Fruit fly (Drosophila melanogaster) whole organism, embryonic: ENCODE measurements around the gene CG15549.

Experiments
- Ada2b ChIP-seq: fragments of 200-800 bp; sonication (Bioruptor generic); IDR thresholded peaks from 2 replicates; pipeline ENCODE4 v1.3.6; 2022; ENCODE audit warnings: missing biosample characterization, missing genetic modification characterization
- CG10462 ChIP-seq: fragments of 200-800 bp; sonication (Bioruptor generic); optimal IDR thresholded peaks from 2 replicates; lab custom pipeline; 2016; ENCODE audit warnings: missing biosample characterization, missing genetic modification characterization
- CG10543 ChIP-seq: fragments of 200-800 bp; sonication (Bioruptor generic); optimal IDR thresholded peaks from 3 replicates; lab custom pipeline; 2017; ENCODE audit warnings: missing biosample characterization, mild to moderate bottlenecking, missing genetic modification characterization, moderate library complexity
- CG10565 ChIP-seq: fragments of 200-800 bp; sonication (Bioruptor generic); optimal IDR thresholded peaks from 3 replicates; lab custom pipeline; 2016; ENCODE audit warnings: missing biosample characterization, mild to moderate bottlenecking, missing genetic modification characterization
- CG12942 ChIP-seq: fragments of 200-800 bp; sonication (Bioruptor generic); optimal IDR thresholded peaks from 3 replicates; lab custom pipeline; 2016; ENCODE audit warnings: missing biosample characterization, missing genetic modification characterization
- CG13775 ChIP-seq: fragments of 200-800 bp; sonication (Bioruptor generic); optimal IDR thresholded peaks from 3 replicates; lab custom pipeline; 2017; ENCODE audit warnings: missing biosample characterization, mild to moderate bottlenecking, missing genetic modification characterization
- CG15269 ChIP-seq: fragments of 200-800 bp; sonication (Bioruptor generic); optimal IDR thresholded peaks from 2 replicates; lab custom pipeline; 2018; ENCODE audit warnings: missing biosample characterization, mild to moderate bottlenecking, missing genetic modification characterization, moderate library complexity
- CG1647 ChIP-seq: fragments of 200-800 bp; sonication (Bioruptor generic); optimal IDR thresholded peaks from 3 replicates; lab custom pipeline; 2016; ENCODE audit warnings: missing biosample characterization, missing genetic modification characterization
- CG17328 ChIP-seq: fragments of 200-800 bp; sonication (Bioruptor generic); IDR thresholded peaks from 2 replicates; pipeline ENCODE4 v1.3.6; 2022; ENCODE audit warnings: missing biosample characterization, missing genetic modification characterization
- CG17385 ChIP-seq: fragments of 200-800 bp; sonication (Bioruptor generic); optimal IDR thresholded peaks from 3 replicates; lab custom pipeline; 2018; ENCODE audit warnings: missing biosample characterization, mild to moderate bottlenecking, missing genetic modification characterization
- CG17802 ChIP-seq: fragments of 200-800 bp; sonication (Bioruptor generic); optimal IDR thresholded peaks from 2 replicates; lab custom pipeline; 2018; ENCODE audit warnings: missing biosample characterization, mild to moderate bottlenecking, missing genetic modification characterization, moderate library complexity
- CG18619 ChIP-seq: fragments of 200-800 bp; sonication (Bioruptor generic); optimal IDR thresholded peaks from 3 replicates; lab custom pipeline; 2017; ENCODE audit warnings: missing biosample characterization, mild to moderate bottlenecking, missing genetic modification characterization
- CG2889 ChIP-seq: fragments of 200-800 bp; sonication (Bioruptor generic); IDR thresholded peaks from 3 replicates; pipeline ENCODE4 v1.3.6; 2022; ENCODE audit warnings: missing biosample characterization, missing genetic modification characterization
- CG30020 ChIP-seq: fragments of 200-800 bp; optimal IDR thresholded peaks from 2 replicates; lab custom pipeline; 2019; ENCODE audit warnings: missing biosample characterization, mild to moderate bottlenecking, missing genetic modification characterization, moderate library complexity
- CG32532 ChIP-seq: fragments of 200-800 bp; sonication (Bioruptor generic); IDR thresholded peaks from 2 replicates; pipeline ENCODE4 v1.3.6; 2022; ENCODE audit warnings: missing biosample characterization, missing genetic modification characterization
- CG3407 ChIP-seq: fragments of 200-800 bp; sonication (Bioruptor generic); optimal IDR thresholded peaks from 2 replicates; lab custom pipeline; 2018; ENCODE audit warnings: missing biosample characterization, mild to moderate bottlenecking, missing genetic modification characterization
- CG3838 ChIP-seq: fragments of 200-800 bp; sonication (Bioruptor generic); optimal IDR thresholded peaks from 3 replicates; lab custom pipeline; 2016; ENCODE audit warnings: missing biosample characterization, missing genetic modification characterization
- CG4282 ChIP-seq: fragments of 200-800 bp; sonication (Bioruptor generic); optimal IDR thresholded peaks from 2 replicates; lab custom pipeline; 2016; ENCODE audit warnings: missing biosample characterization, missing genetic modification characterization
- CG4360 ChIP-seq: fragments of 200-800 bp; sonication (Bioruptor generic); IDR thresholded peaks from 2 replicates; pipeline ENCODE4 v1.3.6; 2022; ENCODE audit warnings: missing biosample characterization, missing genetic modification characterization
- CG5180 ChIP-seq: fragments of 200-800 bp; sonication (Bioruptor generic); optimal IDR thresholded peaks from 3 replicates; lab custom pipeline; 2017; ENCODE audit warnings: missing biosample characterization, missing genetic modification characterization, mild to moderate bottlenecking, moderate library complexity, missing genetic modification reagents
- CG7963 ChIP-seq: fragments of 200-800 bp; sonication (Bioruptor generic); IDR thresholded peaks from 3 replicates; pipeline ENCODE4 v1.3.6; 2022; ENCODE audit warnings: missing biosample characterization, missing genetic modification characterization; ENCODE audit not compliant: partially characterized antibody
- CHES-1-like ChIP-seq: fragments of 200-800 bp; sonication (Bioruptor generic); optimal IDR thresholded peaks from 2 replicates; lab custom pipeline; 2016; ENCODE audit warnings: missing biosample characterization, missing genetic modification characterization
- CrebB ChIP-seq: fragments of 200-800 bp; sonication (Bioruptor generic); optimal IDR thresholded peaks from 3 replicates; lab custom pipeline; 2018; ENCODE audit warnings: missing biosample characterization, mild to moderate bottlenecking, missing genetic modification characterization
- D19B ChIP-seq: fragments of 200-800 bp; sonication (Bioruptor generic); optimal IDR thresholded peaks from 2 replicates; lab custom pipeline; 2017; ENCODE audit warnings: missing biosample characterization, mild to moderate bottlenecking, missing genetic modification characterization
- ERR ChIP-seq: fragments of 200-800 bp; sonication (Bioruptor generic); optimal IDR thresholded peaks from 2 replicates; lab custom pipeline; 2016; ENCODE audit warnings: missing biosample characterization, missing genetic modification characterization
- MESR4 ChIP-seq: fragments of 200-800 bp; sonication (Bioruptor generic); optimal IDR thresholded peaks from 2 replicates; lab custom pipeline; 2018; ENCODE audit warnings: missing biosample characterization, mild to moderate bottlenecking, missing genetic modification characterization, moderate library complexity
- Xbp1 ChIP-seq: fragments of 200-800 bp; sonication (Bioruptor generic); optimal IDR thresholded peaks from 3 replicates; lab custom pipeline; 2016; ENCODE audit warnings: missing biosample characterization, mild to moderate bottlenecking, missing genetic modification characterization
- ato ChIP-seq: fragments of 200-800 bp; sonication (Bioruptor generic); IDR thresholded peaks from 2 replicates; pipeline ENCODE4 v1.3.6; 2022; ENCODE audit warnings: missing biosample characterization, missing genetic modification characterization; ENCODE audit not compliant: partially characterized antibody
- crol ChIP-seq: fragments of 200-800 bp; sonication (Bioruptor generic); IDR thresholded peaks from 2 replicates; pipeline ENCODE4 v1.3.6; 2022; ENCODE audit warnings: missing biosample characterization, missing genetic modification characterization
- dm ChIP-seq: fragments of 200-800 bp; sonication (Bioruptor generic); optimal IDR thresholded peaks from 3 replicates; lab custom pipeline; 2016; ENCODE audit warnings: missing biosample characterization, missing genetic modification characterization
- emc ChIP-seq: fragments of 200-800 bp; sonication (Bioruptor generic); optimal IDR thresholded peaks from 2 replicates; lab custom pipeline; 2016; ENCODE audit warnings: missing biosample characterization, missing genetic modification characterization
- fru ChIP-seq: fragments of >200 bp; optimal IDR thresholded peaks from 2 replicates; lab custom pipeline; 2017
- gcm2 ChIP-seq: fragments of 200-800 bp; sonication (Bioruptor generic); optimal IDR thresholded peaks from 2 replicates; lab custom pipeline; 2016; ENCODE audit warnings: missing biosample characterization, missing genetic modification characterization
- gsb ChIP-seq: fragments of 200-800 bp; sonication (Bioruptor generic); IDR thresholded peaks from 2 replicates; pipeline ENCODE4 v1.3.6; 2022; ENCODE audit warnings: missing biosample characterization, missing genetic modification characterization
- gsb-n ChIP-seq: fragments of 200-800 bp; sonication (Bioruptor generic); optimal IDR thresholded peaks from 3 replicates; lab custom pipeline; 2018; ENCODE audit warnings: missing biosample characterization, mild to moderate bottlenecking, missing genetic modification characterization
- insv ChIP-seq, 2 experiments: fragments of 200-800 bp; sonication (Bioruptor generic); optimal IDR thresholded peaks; 3 replicates each; lab custom pipeline; 2016 to 2018; ENCODE audit warnings: missing biosample characterization in 2 of 2, missing genetic modification characterization in 2 of 2
- inv ChIP-seq: fragments of 200-800 bp; sonication (Bioruptor generic); IDR thresholded peaks from 2 replicates; pipeline ENCODE4 v1.3.6; 2022; ENCODE audit warnings: missing biosample characterization, missing genetic modification characterization; ENCODE audit not compliant: partially characterized antibody
- nau ChIP-seq: fragments of 200-800 bp; sonication (Bioruptor generic); optimal IDR thresholded peaks from 3 replicates; lab custom pipeline; 2017; ENCODE audit warnings: missing biosample characterization, mild to moderate bottlenecking, missing genetic modification characterization, missing genetic modification reagents
- oc ChIP-seq: fragments of 200-800 bp; sonication (Bioruptor generic); optimal IDR thresholded peaks from 2 replicates; lab custom pipeline; 2018; ENCODE audit warnings: missing biosample characterization, mild to moderate bottlenecking, missing genetic modification characterization, moderate library complexity
- row ChIP-seq: fragments of 200-800 bp; sonication (Bioruptor generic); IDR thresholded peaks from 3 replicates; pipeline ENCODE4 v1.3.6; 2022; ENCODE audit warnings: missing biosample characterization, missing genetic modification characterization
- run ChIP-seq: fragments of 200-800 bp; sonication (Bioruptor generic); optimal IDR thresholded peaks from 3 replicates; lab custom pipeline; 2018; ENCODE audit warnings: missing biosample characterization, mild to moderate bottlenecking, missing genetic modification characterization
- sc ChIP-seq, 3 experiments: fragments of >200 bp in 2 of 3; fragments of 200-800 bp in 1 of 3; sonication (Bioruptor generic) in 1 of 3; optimal IDR thresholded peaks; 2 replicates in 2 of 3; 3 replicates in 1 of 3; lab custom pipeline; 2017; ENCODE audit warnings: mild to moderate bottlenecking in 1 of 3, missing biosample characterization in 1 of 3, missing genetic modification characterization in 1 of 3, missing genetic modification reagents in 1 of 3
- sd ChIP-seq: fragments of 200-800 bp; sonication (Bioruptor generic); optimal IDR thresholded peaks from 3 replicates; lab custom pipeline; 2018; ENCODE audit warnings: missing biosample characterization, mild to moderate bottlenecking, missing genetic modification characterization, moderate library complexity
- shn ChIP-seq: fragments of 200-800 bp; sonication (Bioruptor generic); optimal IDR thresholded peaks from 3 replicates; lab custom pipeline; 2016; ENCODE audit warnings: missing biosample characterization, missing genetic modification characterization
- slou ChIP-seq: fragments of 200-800 bp; sonication (Bioruptor generic); optimal IDR thresholded peaks from 3 replicates; lab custom pipeline; 2016; ENCODE audit warnings: missing biosample characterization, missing genetic modification characterization
- sob ChIP-seq: fragments of 200-800 bp; sonication (Bioruptor generic); IDR thresholded peaks from 2 replicates; pipeline ENCODE4 v1.3.6; 2022; ENCODE audit warnings: missing biosample characterization, missing genetic modification characterization
- sqz ChIP-seq: fragments of 200-800 bp; sonication (Bioruptor generic); optimal IDR thresholded peaks from 3 replicates; lab custom pipeline; 2018; ENCODE audit warnings: missing biosample characterization, mild to moderate bottlenecking, missing genetic modification characterization
- ssp ChIP-seq: fragments of 200-800 bp; sonication (Bioruptor generic); IDR thresholded peaks from 2 replicates; pipeline ENCODE4 v1.3.6; 2022; ENCODE audit warnings: missing biosample characterization, missing genetic modification characterization
- stc ChIP-seq: fragments of 200-800 bp; sonication (Bioruptor generic); IDR thresholded peaks from 2 replicates; pipeline ENCODE4 v1.3.6; 2022; ENCODE audit warnings: missing biosample characterization, missing genetic modification characterization
- trem ChIP-seq: fragments of 200-800 bp; optimal IDR thresholded peaks from 3 replicates; lab custom pipeline; 2019; ENCODE audit warnings: missing biosample characterization, mild to moderate bottlenecking, missing genetic modification characterization, moderate library complexity

CG15549 gene

dm6 chr3R:30888550-30889259 lies 47.6 kb downstream of the CG15549 start, which contains the start of gene Sap-r (continued):
- no peak for TF ChIP-seq CG4282 (GFP tag; lab: Kevin White, UChicago)
- TF ChIP-seq crol (GFP tag; lab: Robert Waterston, UW): no peak
- no peak for TF ChIP-seq CG1647
- TF ChIP-seq D19B (GFP tag; lab: Kevin White, UChicago): no peak
- TF ChIP-seq CG4360 (GFP tag; lab: Robert Waterston, UW): no peak
- TF ChIP-seq ato (GFP tag; lab: Robert Waterston, UW): 0 out of 2 replicates have a peak, but pooled peaks have one; percentile 47
- TF ChIP-seq CG32532 (GFP tag; lab: Robert Waterston, UW): no peak
- peak in 1 of 2 experiments; percentile 46 for TF ChIP-seq insv (GFP tag; optimal IDR thresholded peaks at IDR 0.05; lab: Kevin White, UChicago)
- no peak for TF ChIP-seq gsb (GFP tag; lab: Robert Waterston, UW)
- TF ChIP-seq ssp (GFP tag; lab: Robert Waterston, UW): no peak
- peak; percentile 28 for TF ChIP-seq gsb-n (tag; lab: Kevin White, UChicago)
- no peak for TF ChIP-seq ERR (GFP tag; lab: Kevin White, UChicago)
- TF ChIP-seq CG10543 (GFP tag; lab: Kevin White, UChicago): no peak
- TF ChIP-seq shn (GFP tag; lab: Kevin White, UChicago): no peak
- no peak for TF ChIP-seq sc (optimal IDR thresholded peaks at IDR 0.05; lab: Kevin White, UChicago)
- TF ChIP-seq sc (GFP tag; optimal IDR thresholded peaks at IDR 0.05; lab: Kevin White, UChicago): no peak
- no peak for TF ChIP-seq gcm2
- TF ChIP-seq inv: peak; percentile 77; the same call in 1 of the 2 replicates
- peak; percentile 31; the same call in 1 of the 3 replicates for TF ChIP-seq row (GFP tag; lab: Robert Waterston, UW)
- peak; percentile 7 for TF ChIP-seq CHES-1-like (GFP tag; lab: Kevin White, UChicago)
- no peak for TF ChIP-seq CG17328 (GFP tag; lab: Robert Waterston, UW)
- TF ChIP-seq Xbp1 (GFP tag; lab: Kevin White, UChicago): peak; percentile 29
- no peak for TF ChIP-seq stc (GFP tag; lab: Robert Waterston, UW)
- no peak for TF ChIP-seq CG5180 (GFP tag; lab: Kevin White, UChicago)
- no peak for TF ChIP-seq nau (GFP tag; lab: Kevin White, UChicago)
- TF ChIP-seq MESR4 (GFP tag; lab: Kevin White, UChicago): peak; percentile 96
- TF ChIP-seq CG10565: no peak
- TF ChIP-seq sob (GFP tag; lab: Robert Waterston, UW): no peak
- TF ChIP-seq run: peak; percentile 55
- TF ChIP-seq sqz (GFP tag; lab: Kevin White, UChicago): peak; percentile 81
- TF ChIP-seq CG7963 (GFP tag; lab: Robert Waterston, UW): peak; percentile 17; the same call in 1 of the 3 replicates
- TF ChIP-seq CrebB: peak; percentile 41
- peak; percentile 71 for TF ChIP-seq trem
- no peak for TF ChIP-seq oc (tag; lab: Kevin White, UChicago)
- no peak for TF ChIP-seq CG30020 (tag; lab: Kevin White, UChicago)
- TF ChIP-seq CG2889 (GFP tag; lab: Robert Waterston, UW): no peak
- TF ChIP-seq Ada2b: no peak
- TF ChIP-seq dm: no peak
- TF ChIP-seq fru: no peak
- TF ChIP-seq CG3838 (GFP tag; lab: Kevin White, UChicago): no peak
- TF ChIP-seq CG17802: no peak
- TF ChIP-seq CG17385: no peak
- no peak for TF ChIP-seq CG3407 (GFP tag; lab: Kevin White, UChicago)
- TF ChIP-seq CG18619 (GFP tag; lab: Kevin White, UChicago): no peak
- TF ChIP-seq CG12942 (GFP tag; lab: Kevin White, UChicago): no peak
- TF ChIP-seq emc (GFP tag; lab: Kevin White, UChicago): no peak
- TF ChIP-seq CG13775 (GFP tag; lab: Kevin White, UChicago): no peak
- TF ChIP-seq sd (tag; lab: Kevin White, UChicago): peak; percentile 6
- no peak for TF ChIP-seq CG15269
- TF ChIP-seq CG10462: no peak
- TF ChIP-seq slou (GFP tag; lab: Kevin White, UChicago): no peak
